Worm (Caenorhabditis elegans) whole organism, young adult: ENCODE results near the gene rict-1.

ENCODE experiments used
- B0035.1 ChIP-seq: sonication (generic microtip); optimal IDR thresholded peaks from 2 replicates; lab custom pipeline; 2016; ENCODE audit warnings: missing genetic modification characterization, mild to moderate bottlenecking, missing compliant biosample characterization, missing genotype, missing genetic modification reagents
- C17E4.6 ChIP-seq: fragments of 200-800 bp; sonication (Bioruptor generic); IDR thresholded peaks from 2 replicates; pipeline ENCODE4 v1.3.6; 2022; ENCODE audit warnings: missing genetic modification reagents, missing genetic modification characterization, missing compliant biosample characterization
- F10E7.11 ChIP-seq: sonication (generic microtip); optimal IDR thresholded peaks from 2 replicates; lab custom pipeline; 2017; ENCODE audit warnings: mild to moderate bottlenecking, missing genetic modification characterization, moderate library complexity, missing compliant biosample characterization
- F33H1.4 ChIP-seq: fragments of 200-800 bp; sonication (Bioruptor generic); IDR thresholded peaks from 2 replicates; pipeline ENCODE4 v1.3.6; 2022; ENCODE audit warnings: missing genetic modification reagents, missing genetic modification characterization, missing compliant biosample characterization
- K11D2.4 ChIP-seq: fragments of 200-800 bp; sonication (Bioruptor generic); IDR thresholded peaks from 2 replicates; pipeline ENCODE4 v1.3.6; 2022; ENCODE audit warnings: missing genetic modification reagents, missing genetic modification characterization, missing compliant biosample characterization
- T07F8.4 ChIP-seq: sonication (generic microtip); optimal IDR thresholded peaks from 2 replicates; lab custom pipeline; 2016; ENCODE audit warnings: mild to moderate bottlenecking, missing genetic modification characterization, moderate library complexity, missing compliant biosample characterization
- Y67H2A.10 ChIP-seq: fragments of 200-800 bp; sonication (Bioruptor generic); conservative IDR thresholded peaks from 2 replicates; pipeline ENCODE4 v1.3.6; 2022; ENCODE audit warnings: missing genetic modification reagents, missing genetic modification characterization, missing compliant biosample characterization
- akir-1 ChIP-seq: fragments of 200-800 bp; sonication (Bioruptor generic); optimal IDR thresholded peaks from 2 replicates; lab custom pipeline; 2018; ENCODE audit warnings: mild to moderate bottlenecking, missing genetic modification characterization, moderate library complexity, missing compliant biosample characterization
- aptf-2 ChIP-seq: fragments of 200-800 bp; sonication (Bioruptor generic); conservative IDR thresholded peaks from 2 replicates; pipeline ENCODE4 v1.3.6; 2022; ENCODE audit warnings: missing genetic modification reagents, missing genetic modification characterization, missing compliant biosample characterization
- athp-1 ChIP-seq: sonication (generic microtip); optimal IDR thresholded peaks from 2 replicates; lab custom pipeline; 2017; ENCODE audit warnings: mild to moderate bottlenecking, missing genetic modification characterization, missing compliant biosample characterization
- bed-1 ChIP-seq: fragments of 200-800 bp; sonication (Bioruptor generic); IDR thresholded peaks from 2 replicates; pipeline ENCODE4 v1.3.6; 2022; ENCODE audit warnings: missing genetic modification reagents, missing genetic modification characterization, missing compliant biosample characterization
- cebp-1 ChIP-seq, 2 experiments: fragments of 200-800 bp in 1 of 2; sonication (Bioruptor generic) in 1 of 2; sonication (generic microtip) in 1 of 2; IDR thresholded peaks in 1 of 2; optimal IDR thresholded peaks in 1 of 2; 2 replicates each; pipeline versions ENCODE4 v1.3.6 to Lab custom; 2017 to 2022; ENCODE audit warnings: missing compliant biosample characterization in 2 of 2, missing genetic modification characterization in 2 of 2, mild to moderate bottlenecking in 1 of 2, missing genetic modification reagents in 1 of 2, moderate library complexity in 1 of 2
- ceh-27 ChIP-seq: fragments of 200-800 bp; sonication (Bioruptor generic); optimal IDR thresholded peaks from 2 replicates; lab custom pipeline; 2018; ENCODE audit warnings: mild to moderate bottlenecking, missing genetic modification characterization, moderate library complexity, missing compliant biosample characterization
- ceh-91 ChIP-seq: fragments of 200-800 bp; sonication (Bioruptor generic); IDR thresholded peaks from 2 replicates; pipeline ENCODE4 v1.3.6; 2022; ENCODE audit warnings: missing genetic modification reagents, missing genetic modification characterization, missing compliant biosample characterization
- chd-7 ChIP-seq: sonication (generic microtip); optimal IDR thresholded peaks from 2 replicates; lab custom pipeline; 2016; ENCODE audit warnings: mild to moderate bottlenecking, missing genetic modification characterization, moderate library complexity, missing compliant biosample characterization
- die-1 ChIP-seq: sonication (generic microtip); optimal IDR thresholded peaks from 2 replicates; lab custom pipeline; 2016; ENCODE audit warnings: missing genotype, mild to moderate bottlenecking, missing genetic modification characterization, missing compliant biosample characterization
- egl-44 ChIP-seq: fragments of 200-800 bp; sonication (Bioruptor generic); IDR thresholded peaks from 2 replicates; pipeline ENCODE4 v1.3.6; 2022; ENCODE audit warnings: missing genetic modification reagents, missing genetic modification characterization, missing compliant biosample characterization
- ekl-4 ChIP-seq: fragments of 200-800 bp; sonication (Bioruptor generic); IDR thresholded peaks from 2 replicates; pipeline ENCODE4 v1.3.6; 2022; ENCODE audit warnings: missing genetic modification reagents, missing genetic modification characterization, missing compliant biosample characterization
- hlh-12 ChIP-seq: sonication (generic microtip); optimal IDR thresholded peaks from 2 replicates; lab custom pipeline; 2016; ENCODE audit warnings: missing genetic modification characterization, missing compliant biosample characterization
- let-526 ChIP-seq: fragments of 200-800 bp; sonication (Bioruptor generic); IDR thresholded peaks from 2 replicates; pipeline ENCODE4 v1.3.6; 2022; ENCODE audit warnings: missing genetic modification reagents, missing genetic modification characterization, missing compliant biosample characterization
- let-607 ChIP-seq, 2 experiments: fragments of 200-800 bp in 1 of 2; sonication (Bioruptor generic) in 1 of 2; sonication (generic microtip) in 1 of 2; optimal IDR thresholded peaks; 2 replicates each; lab custom pipeline; 2016 to 2018; ENCODE audit warnings: mild to moderate bottlenecking in 2 of 2, missing compliant biosample characterization in 2 of 2, missing genetic modification characterization in 2 of 2, moderate library complexity in 2 of 2, missing genotype in 1 of 2
- lin-35 ChIP-seq, 3 experiments: fragments of 150-350 bp in 2 of 3; sonication (generic microtip) in 1 of 3; optimal IDR thresholded peaks; 2 replicates each; lab custom pipeline; 2014 to 2018; ENCODE audit warnings: missing biosample characterization in 3 of 3, missing genetic modification characterization in 3 of 3, missing genetic modification reagents in 3 of 3
- lin-54 ChIP-seq: fragments of 200-800 bp; sonication (Bioruptor generic); optimal IDR thresholded peaks from 2 replicates; lab custom pipeline; 2018; ENCODE audit warnings: mild to moderate bottlenecking, missing genetic modification characterization, missing compliant biosample characterization
- lir-1 ChIP-seq: fragments of 200-800 bp; sonication (Bioruptor generic); conservative IDR thresholded peaks from 2 replicates; pipeline ENCODE4 v1.3.6; 2022; ENCODE audit warnings: missing genetic modification reagents, missing genetic modification characterization, missing compliant biosample characterization
- madf-10 ChIP-seq: sonication (generic microtip); optimal IDR thresholded peaks from 2 replicates; lab custom pipeline; 2016; ENCODE audit warnings: mild to moderate bottlenecking, missing genetic modification characterization, missing compliant biosample characterization
- madf-8 ChIP-seq: fragments of 200-800 bp; sonication (Bioruptor generic); conservative IDR thresholded peaks from 2 replicates; pipeline ENCODE4 v1.3.6; 2022; ENCODE audit warnings: missing genetic modification reagents, missing genetic modification characterization, missing compliant biosample characterization
- mcd-1 ChIP-seq: fragments of 200-800 bp; sonication (Bioruptor generic); IDR thresholded peaks from 2 replicates; pipeline ENCODE4 v1.3.6; 2022; ENCODE audit warnings: missing genetic modification reagents, missing genetic modification characterization, missing compliant biosample characterization
- mel-28 ChIP-seq: sonication (generic microtip); optimal IDR thresholded peaks from 2 replicates; lab custom pipeline; 2016; ENCODE audit warnings: borderline replicate concordance, mild to moderate bottlenecking, missing genetic modification characterization, missing compliant biosample characterization
- nhr-27 ChIP-seq: fragments of 200-800 bp; sonication (Bioruptor generic); optimal IDR thresholded peaks from 2 replicates; lab custom pipeline; 2018; ENCODE audit warnings: mild to moderate bottlenecking, missing genetic modification characterization, moderate library complexity, missing compliant biosample characterization
- nhr-90 ChIP-seq: sonication (generic microtip); optimal IDR thresholded peaks from 2 replicates; lab custom pipeline; 2016; ENCODE audit warnings: missing genotype, mild to moderate bottlenecking, missing genetic modification characterization, missing compliant biosample characterization
- rcor-1 ChIP-seq: fragments of 200-800 bp; sonication (Bioruptor generic); IDR thresholded peaks from 2 replicates; pipeline ENCODE4 v1.3.6; 2022; ENCODE audit warnings: missing genetic modification reagents, missing genetic modification characterization, missing compliant biosample characterization
- rec-8 ChIP-seq, 2 experiments: sonication (generic microtip); optimal IDR thresholded peaks; 2 replicates each; lab custom pipeline; 2016; ENCODE audit warnings: mild to moderate bottlenecking in 2 of 2, missing genetic modification characterization in 2 of 2, missing genetic modification reagents in 2 of 2, missing genotype in 2 of 2, missing biosample characterization in 1 of 2, missing compliant biosample characterization in 1 of 2, moderate library complexity in 1 of 2
- snpc-1.1 ChIP-seq: sonication (generic microtip); optimal IDR thresholded peaks from 2 replicates; lab custom pipeline; 2017; ENCODE audit warnings: missing genetic modification characterization, mild to moderate bottlenecking, missing compliant biosample characterization, antibody characterized with exemption, moderate library complexity, missing genotype, missing genetic modification reagents; ENCODE audit not compliant: insufficient read depth
- snpc-1.3 ChIP-seq: sonication (generic microtip); optimal IDR thresholded peaks from 2 replicates; lab custom pipeline; 2017; ENCODE audit warnings: missing genetic modification characterization, mild to moderate bottlenecking, missing compliant biosample characterization, antibody characterized with exemption, moderate library complexity, missing genotype, missing genetic modification reagents; ENCODE audit not compliant: insufficient read depth
- snpc-4 ChIP-seq, 5 experiments: fragments of 150-350 bp in 1 of 5; sonication (generic microtip) in 4 of 5; optimal IDR thresholded peaks; 2 replicates each; lab custom pipeline; 2014 to 2018; ENCODE audit warnings: missing genetic modification characterization in 5 of 5, missing biosample characterization in 3 of 5, antibody characterized with exemption in 2 of 5, mild to moderate bottlenecking in 2 of 5, missing compliant biosample characterization in 2 of 5, missing genotype in 2 of 5, moderate library complexity in 2 of 5, missing genetic modification reagents in 1 of 5
- zfh-2 ChIP-seq: fragments of 200-800 bp; sonication (Bioruptor generic); conservative IDR thresholded peaks from 2 replicates; pipeline ENCODE4 v1.3.6; 2022; ENCODE audit warnings: missing genetic modification reagents, missing genetic modification characterization, missing compliant biosample characterization
- ztf-25 ChIP-seq: fragments of 200-800 bp; sonication (Bioruptor generic); IDR thresholded peaks from 2 replicates; pipeline ENCODE4 v1.3.6; 2022; ENCODE audit warnings: missing genetic modification reagents, missing genetic modification characterization, missing compliant biosample characterization
- ztf-3 ChIP-seq: fragments of 200-800 bp; sonication (Bioruptor generic); optimal IDR thresholded peaks from 2 replicates; lab custom pipeline; 2018; ENCODE audit warnings: mild to moderate bottlenecking, missing genetic modification characterization, missing compliant biosample characterization

The rict-1 gene

DNA sequence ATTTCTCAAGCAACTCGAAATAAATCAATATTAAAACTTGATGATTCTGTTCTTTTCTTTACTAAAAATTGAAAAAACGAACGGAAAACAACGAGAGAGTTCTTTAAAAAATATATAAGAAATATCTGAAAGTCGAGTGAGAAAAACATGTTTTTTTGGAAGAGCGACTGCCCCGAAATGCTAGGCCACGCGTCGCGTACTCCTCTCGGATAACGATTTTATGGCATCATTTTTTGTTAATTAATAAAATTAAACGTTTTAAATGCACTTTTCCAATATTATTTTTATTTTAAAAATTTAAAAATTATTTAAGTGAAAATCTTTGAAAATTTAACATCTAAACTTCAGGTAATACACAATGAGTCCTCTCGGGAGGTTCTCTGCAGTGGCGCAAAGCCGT lies 525 bp upstream of the rict-1 start, which contains the start of gene gfm-1 (continued):
- TF ChIP-seq ceh-27 (GFP tag; lab: Kevin White, UChicago) (peak; percentile 51), madf-8 (GFP tag; lab: Robert Waterston, UW) (0 out of 2 replicates have a peak, but pooled peaks have one; percentile 30), B0035.1 (tag; lab: Kevin White, UChicago) (peak; percentile 6), akir-1 (GFP tag; lab: Kevin White, UChicago) (no peak), snpc-1.3 (tag; lab: Kevin White, UChicago) (peak; percentile 30), ztf-25 (GFP tag; lab: Robert Waterston, UW) (no peak), nhr-27 (tag; lab: Kevin White, UChicago) (no peak), chd-7 (tag; lab: Kevin White, UChicago) (no peak), lir-1 (0 out of 2 replicates have a peak, but pooled peaks have one; percentile 6), Y67H2A.10 (GFP tag; lab: Robert Waterston, UW) (no peak), C17E4.6 (GFP tag; lab: Robert Waterston, UW) (no peak), F10E7.11 (tag; lab: Kevin White, UChicago) (no peak), let-526 (GFP tag; lab: Robert Waterston, UW) (no peak), K11D2.4 (GFP tag; lab: Robert Waterston, UW) (no peak), ceh-91 (GFP tag; lab: Robert Waterston, UW) (no peak), mcd-1 (peak; percentile 68; the same call in 1 of the 2 replicates), let-607 (tag; optimal IDR thresholded peaks at IDR 0.05; lab: Kevin White, UChicago) (peak in 1 of 2 experiments; percentile 61), snpc-1.1 (tag; lab: Kevin White, UChicago) (peak; percentile 51), rec-8 (tag; optimal IDR thresholded peaks at IDR 0.05; lab: Kevin White, UChicago) (peak; percentile 2 to 89), lin-35 (GFP tag; optimal IDR thresholded peaks at IDR 0.05; lab: Kevin White, UChicago) (peak in 1 of 3 experiments; percentile 41), F33H1.4 (GFP tag; lab: Robert Waterston, UW) (peak; percentile 33; the same call in 1 of the 2 replicates), cebp-1 (GFP tag; IDR thresholded peaks at IDR 0.05; lab: Robert Waterston, UW) (no peak), cebp-1 (tag; optimal IDR thresholded peaks at IDR 0.05; lab: Kevin White, UChicago) (peak; percentile 27)

DNA sequence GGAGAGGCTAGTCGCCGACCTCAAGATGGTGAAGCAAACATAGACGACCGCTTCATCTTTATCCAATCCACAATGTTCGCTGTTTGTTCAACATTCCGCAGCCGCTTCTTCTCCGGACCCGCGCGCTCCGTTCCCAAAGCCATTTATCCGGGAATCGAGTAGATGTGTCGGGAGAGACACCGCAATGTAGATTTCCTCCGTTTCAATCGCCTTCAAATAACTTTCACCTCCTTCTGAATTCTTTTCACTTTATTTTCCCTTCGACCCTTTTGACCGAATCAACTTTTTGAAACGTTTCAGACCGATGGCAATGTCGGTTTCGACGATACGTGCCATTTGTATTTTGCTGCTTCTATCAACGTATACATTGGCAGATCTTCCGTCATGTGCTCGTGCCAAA lies 8.9 kb downstream of the rict-1 start, which contains the start of gene pqn-32:
TSS of gene pqn-32 (plus strand) at position 301 of the 400 bp plus-strand sequence.
- TF ChIP-seq aptf-2 (GFP tag; lab: Robert Waterston, UW) (no peak), ztf-3 (GFP tag; lab: Kevin White, UChicago) (no peak), nhr-90 (tag; lab: Kevin White, UChicago) (no peak), rcor-1 (GFP tag; lab: Robert Waterston, UW) (no peak), die-1 (tag; lab: Kevin White, UChicago) (no peak)

DNA sequence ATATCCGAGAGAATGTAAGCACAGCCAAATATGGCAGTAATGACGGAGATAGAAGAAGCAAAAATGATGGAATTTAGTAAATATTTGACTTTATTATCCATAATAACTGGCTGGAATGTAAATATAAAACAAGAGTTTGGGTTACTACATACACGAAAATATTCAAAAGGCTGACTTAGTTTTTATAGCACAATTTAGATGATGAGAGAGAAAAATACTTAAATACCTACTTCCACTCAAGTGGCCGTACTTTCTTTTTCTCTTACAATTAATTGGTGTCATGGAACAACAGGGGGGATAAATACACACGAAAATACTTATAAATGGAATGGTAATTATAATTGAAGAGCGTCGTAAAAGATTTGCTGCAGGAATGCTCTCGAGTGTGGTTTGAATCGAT lies 18.4 kb downstream of the rict-1 start, which contains the start of gene col-86:
TSS of gene col-86 (minus strand) at position 101 of the 400 bp plus-strand sequence.
- TF ChIP-seq mel-28 (no peak), athp-1 (tag; lab: Kevin White, UChicago) (no peak), hlh-12 (tag; lab: Kevin White, UChicago) (no peak), bed-1 (GFP tag; lab: Robert Waterston, UW) (no peak), madf-8 (GFP tag; lab: Robert Waterston, UW) (no peak), T07F8.4 (tag; lab: Kevin White, UChicago) (no peak), ekl-4 (GFP tag; lab: Robert Waterston, UW) (no peak), F10E7.11 (tag; lab: Kevin White, UChicago) (no peak), madf-10 (tag; lab: Kevin White, UChicago) (no peak), zfh-2 (no peak), snpc-4 (GFP tag; optimal IDR thresholded peaks at IDR 0.05; lab: Kevin White, UChicago) (no peak), snpc-4 (tag; optimal IDR thresholded peaks at IDR 0.05; lab: Kevin White, UChicago) (no peak), egl-44 (GFP tag; lab: Robert Waterston, UW) (no peak), lin-54 (GFP tag; lab: Kevin White, UChicago) (no peak)
